Fruit fly (Drosophila melanogaster) whole organism, embryonic: ENCODE results near the gene CG1801.

ENCODE experiments used
- Antp ChIP-seq: fragments of 200-800 bp; sonication (Bioruptor generic); optimal IDR thresholded peaks from 3 replicates; lab custom pipeline; 2016; ENCODE audit warnings: missing biosample characterization, missing genetic modification characterization
- Bdp1 ChIP-seq: fragments of 200-800 bp; sonication (Bioruptor generic); optimal IDR thresholded peaks from 3 replicates; lab custom pipeline; 2016; ENCODE audit warnings: missing biosample characterization, missing genetic modification characterization
- Bgb ChIP-seq: fragments of 200-800 bp; sonication (Bioruptor generic); IDR thresholded peaks from 2 replicates; pipeline ENCODE4 v1.3.6; 2022; ENCODE audit warnings: missing biosample characterization, missing genetic modification characterization; ENCODE audit not compliant: partially characterized antibody
- CG10565 ChIP-seq: fragments of 200-800 bp; sonication (Bioruptor generic); optimal IDR thresholded peaks from 3 replicates; lab custom pipeline; 2016; ENCODE audit warnings: missing biosample characterization, mild to moderate bottlenecking, missing genetic modification characterization
- CG10959 ChIP-seq: fragments of 200-800 bp; sonication (Bioruptor generic); IDR thresholded peaks from 2 replicates; pipeline ENCODE4 v1.3.6; 2022; ENCODE audit warnings: missing biosample characterization, missing genetic modification characterization
- CG11723 ChIP-seq: fragments of 200-800 bp; sonication (Bioruptor generic); optimal IDR thresholded peaks from 2 replicates; lab custom pipeline; 2017; ENCODE audit warnings: missing biosample characterization, mild to moderate bottlenecking, missing genetic modification characterization
- CG12155 ChIP-seq: fragments of 200-800 bp; sonication (Bioruptor generic); optimal IDR thresholded peaks from 3 replicates; lab custom pipeline; 2016; ENCODE audit warnings: missing biosample characterization, missing genetic modification characterization
- CG12299 ChIP-seq: fragments of 200-800 bp; sonication (Bioruptor generic); optimal IDR thresholded peaks from 2 replicates; lab custom pipeline; 2018; ENCODE audit warnings: missing biosample characterization, mild to moderate bottlenecking, missing genetic modification characterization
- CG13123 ChIP-seq: fragments of 200-800 bp; sonication (Bioruptor generic); optimal IDR thresholded peaks from 2 replicates; lab custom pipeline; 2016; ENCODE audit warnings: missing biosample characterization, missing genetic modification characterization
- CG15011 ChIP-seq: fragments of 200-800 bp; sonication (Bioruptor generic); optimal IDR thresholded peaks from 3 replicates; lab custom pipeline; 2018; ENCODE audit warnings: missing biosample characterization, mild to moderate bottlenecking, missing genetic modification characterization
- CG16813 ChIP-seq: fragments of 200-800 bp; sonication (Bioruptor generic); IDR thresholded peaks from 3 replicates; pipeline ENCODE4 v1.3.6; 2022; ENCODE audit warnings: missing biosample characterization, missing genetic modification characterization; ENCODE audit not compliant: partially characterized antibody
- CG18011 ChIP-seq: fragments of 200-800 bp; sonication (Bioruptor generic); optimal IDR thresholded peaks from 2 replicates; lab custom pipeline; 2017; ENCODE audit warnings: missing biosample characterization, missing genetic modification characterization, mild to moderate bottlenecking, moderate library complexity, missing genotype
- CG1832 ChIP-seq: fragments of 200-800 bp; sonication (Bioruptor generic); optimal IDR thresholded peaks from 2 replicates; lab custom pipeline; 2017; ENCODE audit warnings: missing biosample characterization, mild to moderate bottlenecking, missing genetic modification characterization, inconsistent platforms
- CG4707 ChIP-seq: fragments of 200-800 bp; sonication (Bioruptor generic); optimal IDR thresholded peaks from 2 replicates; lab custom pipeline; 2018; ENCODE audit warnings: missing biosample characterization, mild to moderate bottlenecking, missing genetic modification characterization, moderate library complexity
- CG5953 ChIP-seq: fragments of 200-800 bp; sonication (Bioruptor generic); IDR thresholded peaks from 2 replicates; pipeline ENCODE4 v1.3.6; 2022; ENCODE audit warnings: missing biosample characterization, missing genetic modification characterization
- CG6272 ChIP-seq: fragments of 200-800 bp; sonication (Bioruptor generic); IDR thresholded peaks from 2 replicates; pipeline ENCODE4 v1.3.6; 2022; ENCODE audit warnings: missing biosample characterization, missing genetic modification characterization
- CG8281 ChIP-seq: fragments of 200-800 bp; sonication (Bioruptor generic); optimal IDR thresholded peaks from 2 replicates; lab custom pipeline; 2018; ENCODE audit warnings: missing biosample characterization, mild to moderate bottlenecking, missing genetic modification characterization, moderate library complexity
- CG8290 ChIP-seq, 3 experiments: fragments of 200-800 bp; sonication (Bioruptor generic); optimal IDR thresholded peaks; 2 replicates each; lab custom pipeline; 2016 to 2019; ENCODE audit warnings: missing biosample characterization in 3 of 3, missing genetic modification characterization in 3 of 3, mild to moderate bottlenecking in 2 of 3, moderate library complexity in 1 of 3
- CG8359 ChIP-seq: fragments of 200-800 bp; sonication (Bioruptor generic); optimal IDR thresholded peaks from 2 replicates; lab custom pipeline; 2017; ENCODE audit warnings: missing biosample characterization, mild to moderate bottlenecking, missing genetic modification characterization, borderline replicate concordance
- CG8924 ChIP-seq: fragments of 200-800 bp; optimal IDR thresholded peaks from 3 replicates; lab custom pipeline; 2019; ENCODE audit warnings: missing biosample characterization, mild to moderate bottlenecking, missing genetic modification characterization, moderate library complexity
- CG9817 ChIP-seq: fragments of 200-800 bp; sonication (Bioruptor generic); optimal IDR thresholded peaks from 2 replicates; lab custom pipeline; 2018; ENCODE audit warnings: missing biosample characterization, mild to moderate bottlenecking, missing genetic modification characterization, moderate library complexity
- CHES-1-like ChIP-seq: fragments of 200-800 bp; sonication (Bioruptor generic); optimal IDR thresholded peaks from 2 replicates; lab custom pipeline; 2016; ENCODE audit warnings: missing biosample characterization, missing genetic modification characterization
- CkIIα-i1 ChIP-seq: fragments of 200-800 bp; sonication (Bioruptor generic); IDR thresholded peaks from 2 replicates; pipeline ENCODE4 v1.3.6; 2022; ENCODE audit warnings: missing biosample characterization, missing genetic modification characterization
- CrebB ChIP-seq: fragments of 200-800 bp; sonication (Bioruptor generic); optimal IDR thresholded peaks from 3 replicates; lab custom pipeline; 2018; ENCODE audit warnings: missing biosample characterization, mild to moderate bottlenecking, missing genetic modification characterization
- Dad ChIP-seq: fragments of 200-800 bp; sonication (Bioruptor generic); optimal IDR thresholded peaks from 3 replicates; lab custom pipeline; 2016; ENCODE audit warnings: missing biosample characterization, missing genetic modification characterization
- Fer3 ChIP-seq: fragments of 200-800 bp; sonication (Bioruptor generic); optimal IDR thresholded peaks from 2 replicates; lab custom pipeline; 2018; ENCODE audit warnings: missing biosample characterization, mild to moderate bottlenecking, missing genetic modification characterization, moderate library complexity
- Hey ChIP-seq: fragments of 200-800 bp; sonication (Bioruptor generic); optimal IDR thresholded peaks from 3 replicates; lab custom pipeline; 2018; ENCODE audit warnings: missing biosample characterization, mild to moderate bottlenecking, missing genetic modification characterization
- Nf-YA ChIP-seq: fragments of 200-800 bp; sonication (Bioruptor generic); IDR thresholded peaks from 2 replicates; pipeline ENCODE4 v1.3.6; 2022; ENCODE audit warnings: missing biosample characterization, missing genetic modification characterization
- Opbp ChIP-seq: fragments of 200-800 bp; sonication (Bioruptor generic); IDR thresholded peaks from 3 replicates; pipeline ENCODE4 v1.3.6; 2022; ENCODE audit warnings: missing biosample characterization, missing genetic modification characterization; ENCODE audit not compliant: partially characterized antibody
- Sox100B ChIP-seq: fragments of 200-800 bp; sonication (Bioruptor generic); optimal IDR thresholded peaks from 3 replicates; lab custom pipeline; 2018; ENCODE audit warnings: missing biosample characterization, mild to moderate bottlenecking, missing genetic modification characterization
- abd-A ChIP-seq: fragments of 200-800 bp; sonication (Bioruptor generic); optimal IDR thresholded peaks from 3 replicates; lab custom pipeline; 2019; ENCODE audit warnings: missing biosample characterization, mild to moderate bottlenecking, missing genetic modification characterization, moderate library complexity
- ap ChIP-seq: fragments of 200-800 bp; sonication (Bioruptor generic); IDR thresholded peaks from 2 replicates; pipeline ENCODE4 v1.3.6; 2022; ENCODE audit warnings: missing biosample characterization, missing genetic modification characterization
- ase ChIP-seq: fragments of 200-800 bp; sonication (Bioruptor generic); IDR thresholded peaks from 3 replicates; pipeline ENCODE4 v1.3.6; 2022; ENCODE audit warnings: missing biosample characterization, missing genetic modification characterization
- ci ChIP-seq: fragments of 200-800 bp; sonication (Bioruptor generic); IDR thresholded peaks from 3 replicates; pipeline ENCODE4 v1.3.6; 2022; ENCODE audit warnings: missing biosample characterization, missing genetic modification characterization
- croc ChIP-seq: fragments of 200-800 bp; sonication (Bioruptor generic); conservative IDR thresholded peaks from 3 replicates; pipeline ENCODE4 v1.3.6; 2022; ENCODE audit warnings: missing biosample characterization, missing genetic modification characterization
- dm ChIP-seq: fragments of 200-800 bp; sonication (Bioruptor generic); optimal IDR thresholded peaks from 3 replicates; lab custom pipeline; 2016; ENCODE audit warnings: missing biosample characterization, missing genetic modification characterization
- dmrt11E ChIP-seq: fragments of 200-800 bp; sonication (Bioruptor generic); optimal IDR thresholded peaks from 3 replicates; lab custom pipeline; 2018; ENCODE audit warnings: missing biosample characterization, mild to moderate bottlenecking, missing genetic modification characterization, moderate library complexity
- fd3F ChIP-seq: fragments of 200-800 bp; sonication (Bioruptor generic); optimal IDR thresholded peaks from 2 replicates; lab custom pipeline; 2018; ENCODE audit warnings: missing biosample characterization, mild to moderate bottlenecking, missing genetic modification characterization, moderate library complexity
- ftz-f1 ChIP-seq: fragments of 200-800 bp; sonication (Bioruptor generic); optimal IDR thresholded peaks from 2 replicates; lab custom pipeline; 2016; ENCODE audit warnings: missing biosample characterization, missing genetic modification characterization
- gce ChIP-seq: fragments of 200-800 bp; sonication (Bioruptor generic); IDR thresholded peaks from 3 replicates; pipeline ENCODE4 v1.3.6; 2022; ENCODE audit warnings: missing biosample characterization, missing genetic modification characterization
- gfzf ChIP-seq: fragments of 200-800 bp; sonication (Bioruptor generic); optimal IDR thresholded peaks from 2 replicates; lab custom pipeline; 2016; ENCODE audit warnings: missing biosample characterization, mild to moderate bottlenecking, missing genetic modification characterization, moderate library complexity
- gro ChIP-seq: fragments of 200-800 bp; sonication (Bioruptor generic); optimal IDR thresholded peaks from 2 replicates; lab custom pipeline; 2016; ENCODE audit warnings: missing biosample characterization, missing genetic modification characterization
- jigr1 ChIP-seq: fragments of 200-800 bp; sonication (Bioruptor generic); IDR thresholded peaks from 3 replicates; pipeline ENCODE4 v1.3.6; 2022; ENCODE audit warnings: missing biosample characterization, missing genetic modification characterization
- scrt ChIP-seq: fragments of 200-800 bp; sonication (Bioruptor generic); optimal IDR thresholded peaks from 2 replicates; lab custom pipeline; 2018; ENCODE audit warnings: missing biosample characterization, mild to moderate bottlenecking, missing genetic modification characterization, moderate library complexity
- slbo ChIP-seq: fragments of 200-800 bp; sonication (Bioruptor generic); IDR thresholded peaks from 2 replicates; pipeline ENCODE4 v1.3.6; 2022; ENCODE audit warnings: missing biosample characterization, missing genetic modification characterization
- sug ChIP-seq: fragments of 200-800 bp; optimal IDR thresholded peaks from 2 replicates; lab custom pipeline; 2019; ENCODE audit warnings: missing biosample characterization, mild to moderate bottlenecking, missing genetic modification characterization, moderate library complexity
- tgo ChIP-seq: fragments of 200-800 bp; sonication (Bioruptor generic); IDR thresholded peaks from 3 replicates; pipeline ENCODE4 v1.3.6; 2022; ENCODE audit warnings: missing biosample characterization, missing genetic modification characterization
- wdn ChIP-seq: fragments of 200-800 bp; sonication (Bioruptor generic); IDR thresholded peaks from 2 replicates; pipeline ENCODE4 v1.3.6; 2022; ENCODE audit warnings: missing biosample characterization, missing genetic modification characterization
- zen2 ChIP-seq: fragments of 200-800 bp; sonication (Bioruptor generic); IDR thresholded peaks from 3 replicates; pipeline ENCODE4 v1.3.6; 2022; ENCODE audit warnings: missing biosample characterization, missing genetic modification characterization; ENCODE audit not compliant: partially characterized antibody

CG1801 gene

dm6 chrX:21322289-21322981 lies 5.1 kb upstream of the CG1801 start (continued):
- TF ChIP-seq dmrt11E (tag; lab: Kevin White, UChicago) (no peak), CG5953 (GFP tag; lab: Robert Waterston, UW) (no peak), Hey (no peak), wdn (GFP tag; lab: Robert Waterston, UW) (no peak), scrt (GFP tag; lab: Kevin White, UChicago) (peak; percentile 56), Bgb (no peak), gce (GFP tag; lab: Robert Waterston, UW) (no peak), ap (GFP tag; lab: Robert Waterston, UW) (no peak), gfzf (GFP tag; lab: Kevin White, UChicago) (no peak), ftz-f1 (peak; percentile 16), Sox100B (peak; percentile 81), dm (GFP tag; lab: Kevin White, UChicago) (no peak), CG16813 (no peak), CG6272 (GFP tag; lab: Robert Waterston, UW) (no peak; the same call in 1 of the 2 replicates), CkIIα-i1 (GFP tag; lab: Robert Waterston, UW) (no peak), Antp (GFP tag; lab: Kevin White, UChicago) (no peak), CG8290 (GFP tag; optimal IDR thresholded peaks at IDR 0.05; lab: Kevin White, UChicago) (no peak), CG8290 (tag; optimal IDR thresholded peaks at IDR 0.05; lab: Kevin White, UChicago) (no peak), gro (GFP tag; lab: Kevin White, UChicago) (no peak), jigr1 (GFP tag; lab: Robert Waterston, UW) (no peak), CrebB (no peak), ase (GFP tag; lab: Robert Waterston, UW) (no peak), CHES-1-like (GFP tag; lab: Kevin White, UChicago) (no peak), CG8924 (tag; lab: Kevin White, UChicago) (peak; percentile 19), CG12155 (GFP tag; lab: Kevin White, UChicago) (no peak), croc (GFP tag; lab: Robert Waterston, UW) (peak; percentile 20; the same call in 1 of the 3 replicates), Fer3 (peak; percentile 61), fd3F (GFP tag; lab: Kevin White, UChicago) (no peak), ci (no peak), CG18011 (GFP tag; lab: Kevin White, UChicago) (no peak), Opbp (GFP tag; lab: Robert Waterston, UW) (no peak), slbo (GFP tag; lab: Robert Waterston, UW) (peak; percentile 27; the same call in 1 of the 2 replicates), abd-A (no peak), CG1832 (GFP tag; lab: Kevin White, UChicago) (no peak), CG15011 (peak; percentile 56), Bdp1 (GFP tag; lab: Kevin White, UChicago) (no peak), CG12299 (tag; lab: Kevin White, UChicago) (no peak), CG8281 (tag; lab: Kevin White, UChicago) (no peak), zen2 (no peak), CG13123 (no peak), CG11723 (GFP tag; lab: Kevin White, UChicago) (no peak), CG10565 (GFP tag; lab: Kevin White, UChicago) (no peak), Dad (GFP tag; lab: Kevin White, UChicago) (no peak), Nf-YA (GFP tag; lab: Robert Waterston, UW) (no peak), CG9817 (no peak), CG4707 (no peak), tgo (GFP tag; lab: Robert Waterston, UW) (peak; percentile 46; the same call in 1 of the 3 replicates), CG10959 (GFP tag; lab: Robert Waterston, UW) (no peak), sug (tag; lab: Kevin White, UChicago) (peak; percentile 78), CG8359 (GFP tag; lab: Kevin White, UChicago) (no peak)
